Worm (Caenorhabditis elegans): ENCODE results near the gene msrp-5.
A peak's percentile ranks its signal among the peaks of the same experiment; 100 is the strongest.
"Not testable (repeated sequence)": the region's sequence is repeated elsewhere in the genome, so short reads cannot be mapped to it uniquely, and the experiment has no call there.

msrp-5 gene

ce11 chrII:2586861-2587554 lies 29.7 kb upstream of the msrp-5 start, which contains the start of the genes F33H12.7 and sri-39:
Gene F33H12.7, minus strand, starts transcription at chrII:2586911.
Gene sri-39, plus strand, starts transcription at chrII:2587504.
- TF ChIP-seq atf-7 (tag; optimal IDR thresholded peaks at IDR 0.05) (peak; percentile 94), B0336.3 (GFP tag; IDR thresholded peaks at IDR 0.05) (no peak), nhr-80 (tag; optimal IDR thresholded peaks at IDR 0.05) (peak; percentile 62), mxl-1 (tag; optimal IDR thresholded peaks at IDR 0.05) (no peak), nhr-27 (tag; optimal IDR thresholded peaks at IDR 0.05) (no peak), snpc-1.3 (tag; optimal IDR thresholded peaks at IDR 0.05; ENCODE audit: insufficient read depth) (no peak), mcd-1 (GFP tag; IDR thresholded peaks at IDR 0.05) (no peak), tlf-1 (GFP tag; optimal IDR thresholded peaks at IDR 0.05) (no peak), ztf-26 (tag; optimal IDR thresholded peaks at IDR 0.05) (no peak), F10E7.11 (tag; optimal IDR thresholded peaks at IDR 0.05) (no peak), rpc-1 (optimal IDR thresholded peaks at IDR 0.05) (no peak), rpc-1 (tag; optimal IDR thresholded peaks at IDR 0.05) (no peak), cebp-1 (GFP tag; IDR thresholded peaks at IDR 0.05) (peak; percentile 38; the same call in 1 of the 2 replicates), cebp-1 (tag; optimal IDR thresholded peaks at IDR 0.05) (peak; percentile 83), nfya-1 (tag; optimal IDR thresholded peaks at IDR 0.05; ENCODE audit: borderline replicate concordance, insufficient read depth) (no peak), F57A8.1 (GFP tag; optimal IDR thresholded peaks at IDR 0.05) (no peak), F33H1.4 (GFP tag; IDR thresholded peaks at IDR 0.05) (no peak), lin-54 (GFP tag; optimal IDR thresholded peaks at IDR 0.05) (no peak), egrh-3 (GFP tag; IDR thresholded peaks at IDR 0.05) (no peak), dpff-1 (tag; optimal IDR thresholded peaks at IDR 0.05) (no peak), tbx-9 (tag; optimal IDR thresholded peaks at IDR 0.05; ENCODE audit: borderline replicate concordance) (no peak), hlh-26 (GFP tag; conservative IDR thresholded peaks at IDR 0.05) (no peak)

ce11 chrII:2600176-2600575 lies 16.6 kb upstream of the msrp-5 start, which contains the start of gene F33H12.1:
Gene F33H12.1, plus strand, starts transcription at chrII:2600476.
- not testable (repeated sequence) for TF ChIP-seq ceh-79 (tag; optimal IDR thresholded peaks at IDR 0.05); somi-1 (GFP tag; optimal IDR thresholded peaks at IDR 0.05); athp-1 (tag; optimal IDR thresholded peaks at IDR 0.05)

- no peak for TF ChIP-seq cebp-2 (GFP tag; IDR thresholded peaks at IDR 0.05)
- no peak for TF ChIP-seq Y95B8A.8 (GFP tag; IDR thresholded peaks at IDR 0.05)
- TF ChIP-seq aptf-2 (GFP tag; conservative IDR thresholded peaks at IDR 0.05) = no peak
- TF ChIP-seq attf-3 (GFP tag; conservative IDR thresholded peaks at IDR 0.05) = no peak
- no peak for TF ChIP-seq Y56A3A.18 (GFP tag; IDR thresholded peaks at IDR 0.05)
- TF ChIP-seq nhr-120 (GFP tag; IDR thresholded peaks at IDR 0.05) = no peak
- no peak for TF ChIP-seq somi-1 (GFP tag; optimal IDR thresholded peaks at IDR 0.05)
Measured at ce11 chrII:2600931-2601330, 15.8 kb upstream of the msrp-5 start.

ce11 chrII:2605319-2605718 lies 11.4 kb upstream of the msrp-5 start, which contains the start of gene sri-77:
Gene sri-77, minus strand, starts transcription at chrII:2605419.
- TF ChIP-seq aptf-2 (GFP tag; conservative IDR thresholded peaks at IDR 0.05) (no peak), madf-6 (GFP tag; IDR thresholded peaks at IDR 0.05) (no peak), ztf-26 (tag; optimal IDR thresholded peaks at IDR 0.05) (no peak), lin-40 (tag; optimal IDR thresholded peaks at IDR 0.05) (no peak), mel-28 (tag; optimal IDR thresholded peaks at IDR 0.05; ENCODE audit: borderline replicate concordance) (no peak), egrh-3 (GFP tag; IDR thresholded peaks at IDR 0.05) (no peak), attf-3 (GFP tag; conservative IDR thresholded peaks at IDR 0.05) (no peak), dox-1 (GFP tag; IDR thresholded peaks at IDR 0.05) (no peak), snpc-3.4 (tag; optimal IDR thresholded peaks at IDR 0.05) (no peak), C17E4.6 (GFP tag; IDR thresholded peaks at IDR 0.05) (no peak), zim-3 (tag; optimal IDR thresholded peaks at IDR 0.05) (no peak), pbrm-1 (GFP tag; IDR thresholded peaks at IDR 0.05) (no peak)
